Worm (Caenorhabditis elegans) whole organism, late embryonic: Measurements from ENCODE around the gene ncx-2.

Experiments
- F13H6.1 ChIP-seq: sonication (generic microtip); optimal IDR thresholded peaks from 2 replicates; lab custom pipeline; 2016; ENCODE audit warnings: missing genetic modification characterization, missing compliant biosample characterization
- K09A11.1 ChIP-seq: sonication (generic microtip); optimal IDR thresholded peaks from 2 replicates; lab custom pipeline; 2017; ENCODE audit warnings: antibody characterized with exemption, mild to moderate bottlenecking, missing genetic modification characterization, missing compliant biosample characterization; ENCODE audit not compliant: insufficient read depth
- ceh-14 ChIP-seq: sonication (generic microtip); optimal IDR thresholded peaks from 2 replicates; lab custom pipeline; 2016; ENCODE audit warnings: missing genotype, missing genetic modification characterization, missing compliant biosample characterization
- ceh-19 ChIP-seq: fragments of 200-800 bp; sonication (Bioruptor generic); optimal IDR thresholded peaks from 2 replicates; lab custom pipeline; 2018; ENCODE audit warnings: mild to moderate bottlenecking, missing genetic modification characterization, missing compliant biosample characterization
- ceh-31 ChIP-seq: sonication (generic microtip); optimal IDR thresholded peaks from 2 replicates; lab custom pipeline; 2016; ENCODE audit warnings: missing genetic modification characterization, missing compliant biosample characterization
- ceh-34 ChIP-seq: sonication (generic microtip); optimal IDR thresholded peaks from 2 replicates; lab custom pipeline; 2016; ENCODE audit warnings: mild to moderate bottlenecking, missing genetic modification characterization, missing compliant biosample characterization
- ceh-48 ChIP-seq: sonication (generic microtip); optimal IDR thresholded peaks from 2 replicates; lab custom pipeline; 2016; ENCODE audit warnings: missing genetic modification characterization, inconsistent platforms, missing compliant biosample characterization
- ceh-6 ChIP-seq: fragments of 200-800 bp; sonication (Bioruptor generic); optimal IDR thresholded peaks from 2 replicates; lab custom pipeline; 2018; ENCODE audit warnings: mild to moderate bottlenecking, missing genetic modification characterization, missing compliant biosample characterization
- che-1 ChIP-seq: sonication (generic microtip); optimal IDR thresholded peaks from 2 replicates; lab custom pipeline; 2016; ENCODE audit warnings: mild to moderate bottlenecking, missing genetic modification characterization, missing compliant biosample characterization
- dmd-4 ChIP-seq: sonication (generic microtip); optimal IDR thresholded peaks from 2 replicates; lab custom pipeline; 2016; ENCODE audit warnings: borderline replicate concordance, missing genetic modification characterization, missing compliant biosample characterization
- dve-1 ChIP-seq: sonication (generic microtip); optimal IDR thresholded peaks from 2 replicates; lab custom pipeline; 2017; ENCODE audit warnings: antibody characterized with exemption, mild to moderate bottlenecking, missing genetic modification characterization, missing compliant biosample characterization
- eyg-1 ChIP-seq: sonication (generic microtip); optimal IDR thresholded peaks from 2 replicates; lab custom pipeline; 2016; ENCODE audit warnings: missing genotype, missing genetic modification characterization, missing compliant biosample characterization
- fax-1 ChIP-seq: sonication (generic microtip); optimal IDR thresholded peaks from 2 replicates; lab custom pipeline; 2016; ENCODE audit warnings: missing genotype, missing genetic modification characterization, missing compliant biosample characterization
- fkh-10 ChIP-seq: fragments of 150-350 bp; optimal IDR thresholded peaks from 2 replicates; lab custom pipeline; 2014; ENCODE audit warnings: missing biosample characterization, missing genetic modification reagents, missing genetic modification characterization
- fkh-6 ChIP-seq: sonication (generic microtip); optimal IDR thresholded peaks from 2 replicates; lab custom pipeline; 2016; ENCODE audit warnings: missing genetic modification characterization, missing compliant biosample characterization
- hlh-13 ChIP-seq: fragments of 200-800 bp; sonication (Bioruptor generic); optimal IDR thresholded peaks from 2 replicates; lab custom pipeline; 2018; ENCODE audit warnings: mild to moderate bottlenecking, missing genetic modification characterization, missing compliant biosample characterization
- hlh-15 ChIP-seq: sonication (generic microtip); optimal IDR thresholded peaks from 2 replicates; lab custom pipeline; 2016; ENCODE audit warnings: missing genetic modification characterization, missing compliant biosample characterization
- hlh-6 ChIP-seq: sonication (generic microtip); optimal IDR thresholded peaks from 2 replicates; lab custom pipeline; 2016; ENCODE audit warnings: missing genotype, missing genetic modification characterization, missing compliant biosample characterization
- hlh-8 ChIP-seq: sonication (generic microtip); optimal IDR thresholded peaks from 2 replicates; lab custom pipeline; 2016; ENCODE audit warnings: missing genotype, missing genetic modification characterization, missing compliant biosample characterization
- lim-6 ChIP-seq: sonication (generic microtip); optimal IDR thresholded peaks from 2 replicates; lab custom pipeline; 2016; ENCODE audit warnings: missing genetic modification characterization, missing compliant biosample characterization
- madf-2 ChIP-seq: sonication (generic microtip); optimal IDR thresholded peaks from 2 replicates; lab custom pipeline; 2017; ENCODE audit warnings: missing genetic modification characterization, missing compliant biosample characterization
- nhr-232 ChIP-seq: sonication (generic microtip); optimal IDR thresholded peaks from 2 replicates; lab custom pipeline; 2016; ENCODE audit warnings: missing genetic modification characterization, missing compliant biosample characterization
- odd-2 ChIP-seq: sonication (generic microtip); optimal IDR thresholded peaks from 2 replicates; lab custom pipeline; 2017; ENCODE audit warnings: antibody characterized with exemption, mild to moderate bottlenecking, missing genetic modification characterization, missing compliant biosample characterization
- pat-9 ChIP-seq: fragments of 200-800 bp; sonication (Bioruptor generic); optimal IDR thresholded peaks from 2 replicates; lab custom pipeline; 2018; ENCODE audit warnings: mild to moderate bottlenecking, missing genetic modification characterization, moderate library complexity, missing compliant biosample characterization
- pax-1 ChIP-seq: fragments of 150-350 bp; optimal IDR thresholded peaks from 2 replicates; lab custom pipeline; 2014; ENCODE audit warnings: missing biosample characterization, missing genetic modification characterization
- pha-2 ChIP-seq: sonication (generic microtip); optimal IDR thresholded peaks from 2 replicates; lab custom pipeline; 2017; ENCODE audit warnings: mild to moderate bottlenecking, missing genetic modification characterization, missing compliant biosample characterization
- pqm-1 ChIP-seq: sonication (generic microtip); optimal IDR thresholded peaks from 2 replicates; lab custom pipeline; 2016; ENCODE audit warnings: missing genetic modification characterization, missing compliant biosample characterization
- rnt-1 ChIP-seq: sonication (generic microtip); optimal IDR thresholded peaks from 2 replicates; lab custom pipeline; 2016; ENCODE audit warnings: missing genetic modification characterization, missing compliant biosample characterization
- sdc-2 ChIP-seq: sonication (generic microtip); optimal IDR thresholded peaks from 2 replicates; lab custom pipeline; 2016; ENCODE audit warnings: missing genotype, missing genetic modification characterization, missing compliant biosample characterization
- sox-2 ChIP-seq: fragments of 200-800 bp; sonication (Bioruptor generic); IDR thresholded peaks from 2 replicates; pipeline ENCODE4 v1.3.6; 2022; ENCODE audit warnings: missing genetic modification reagents, missing genetic modification characterization, missing compliant biosample characterization
- sox-4 ChIP-seq: sonication (generic microtip); optimal IDR thresholded peaks from 2 replicates; lab custom pipeline; 2017; ENCODE audit warnings: mild to moderate bottlenecking, missing genetic modification characterization, inconsistent platforms, missing compliant biosample characterization
- tbx-7 ChIP-seq: sonication (generic microtip); optimal IDR thresholded peaks from 2 replicates; lab custom pipeline; 2016; ENCODE audit warnings: missing genotype, missing genetic modification characterization, missing compliant biosample characterization
- unc-3 ChIP-seq, 2 experiments: fragments of 200-800 bp in 1 of 2; sonication (Bioruptor generic) in 1 of 2; sonication (generic microtip) in 1 of 2; conservative IDR thresholded peaks in 1 of 2; optimal IDR thresholded peaks in 1 of 2; 2 replicates each; pipeline versions ENCODE4 v1.3.6 to Lab custom; 2016 to 2022; ENCODE audit warnings: missing compliant biosample characterization in 2 of 2, missing genetic modification characterization in 2 of 2, missing genetic modification reagents in 1 of 2
- unc-42 ChIP-seq: sonication (generic microtip); optimal IDR thresholded peaks from 2 replicates; lab custom pipeline; 2016; ENCODE audit warnings: missing genotype, missing genetic modification characterization, missing compliant biosample characterization
- unc-55 ChIP-seq: sonication (generic microtip); optimal IDR thresholded peaks from 2 replicates; lab custom pipeline; 2017; ENCODE audit warnings: missing biosample characterization, missing genetic modification reagents, missing genetic modification characterization
- zip-5 ChIP-seq: sonication (generic microtip); optimal IDR thresholded peaks from 2 replicates; lab custom pipeline; 2016; ENCODE audit warnings: missing genetic modification characterization, missing compliant biosample characterization
- ztf-16 ChIP-seq: sonication (generic microtip); optimal IDR thresholded peaks from 2 replicates; lab custom pipeline; 2017; ENCODE audit warnings: missing genetic modification characterization, missing compliant biosample characterization

ncx-2 gene

DNA sequence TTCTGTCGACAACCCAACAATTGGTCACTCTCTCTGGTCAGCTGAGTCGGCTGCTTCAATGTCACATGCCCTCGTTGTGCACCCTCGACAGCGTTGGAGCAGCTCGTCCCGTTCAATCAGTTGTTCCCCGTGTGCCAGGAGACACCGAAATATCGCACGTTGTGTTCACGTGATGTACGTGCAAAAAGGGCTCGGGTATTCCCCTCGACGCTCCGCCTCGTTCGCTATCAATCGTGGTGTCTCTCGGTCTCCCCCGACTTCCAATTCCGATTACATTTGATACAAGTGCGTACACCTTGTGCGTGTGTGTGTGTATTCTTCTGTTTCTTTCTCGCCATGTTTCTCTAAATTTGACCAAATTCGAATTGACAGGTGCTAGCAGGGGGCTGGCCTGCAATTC lies 32.0 kb upstream of the ncx-2 start (continued):
- peak; percentile 51 for TF ChIP-seq ceh-34 (tag; lab: Kevin White, UChicago)
- TF ChIP-seq sox-4 (tag; lab: Kevin White, UChicago): no peak
- no peak for TF ChIP-seq fkh-6 (tag; lab: Kevin White, UChicago)
- no peak for TF ChIP-seq dmd-4
- no peak for TF ChIP-seq fkh-10 (GFP tag; lab: Kevin White, UChicago)

DNA sequence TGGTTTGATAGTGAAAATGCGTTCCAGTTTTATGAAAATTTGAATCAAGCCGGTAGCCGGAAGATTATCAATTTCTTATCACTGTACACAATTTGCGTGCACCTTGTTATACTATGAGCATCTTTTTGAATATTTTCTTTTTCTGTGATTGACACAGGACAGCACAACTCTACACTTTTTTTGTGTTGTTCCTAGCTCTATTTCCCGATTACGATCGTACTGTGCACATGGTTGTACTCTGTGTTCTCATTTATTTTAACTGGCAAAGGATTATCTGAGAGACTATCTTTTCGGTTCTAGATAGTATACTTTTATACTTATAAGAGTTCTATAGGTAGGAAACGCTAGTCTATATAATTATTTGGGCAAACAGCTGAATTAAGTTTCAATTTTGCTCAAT lies 31.5 kb upstream of the ncx-2 start:
- TF ChIP-seq nhr-232 (tag; lab: Kevin White, UChicago): no peak
- no peak for TF ChIP-seq zip-5
- TF ChIP-seq pat-9 (tag; lab: Kevin White, UChicago): no peak
- no peak for TF ChIP-seq hlh-13 (GFP tag; lab: Kevin White, UChicago)
- no peak for TF ChIP-seq unc-42 (tag; lab: Kevin White, UChicago)
- TF ChIP-seq rnt-1 (tag; lab: Kevin White, UChicago): no peak
- no peak for TF ChIP-seq tbx-7
- TF ChIP-seq ztf-16: no peak
- TF ChIP-seq pha-2 (tag; lab: Kevin White, UChicago): no peak
- TF ChIP-seq eyg-1 (tag; lab: Kevin White, UChicago): no peak
- no peak for TF ChIP-seq fax-1
- TF ChIP-seq fkh-10 (GFP tag; lab: Kevin White, UChicago): no peak
- no peak for TF ChIP-seq ceh-14 (tag; lab: Kevin White, UChicago)
- TF ChIP-seq odd-2 (tag; lab: Kevin White, UChicago): no peak
- TF ChIP-seq, all 69 proteins: peak for 0

DNA sequence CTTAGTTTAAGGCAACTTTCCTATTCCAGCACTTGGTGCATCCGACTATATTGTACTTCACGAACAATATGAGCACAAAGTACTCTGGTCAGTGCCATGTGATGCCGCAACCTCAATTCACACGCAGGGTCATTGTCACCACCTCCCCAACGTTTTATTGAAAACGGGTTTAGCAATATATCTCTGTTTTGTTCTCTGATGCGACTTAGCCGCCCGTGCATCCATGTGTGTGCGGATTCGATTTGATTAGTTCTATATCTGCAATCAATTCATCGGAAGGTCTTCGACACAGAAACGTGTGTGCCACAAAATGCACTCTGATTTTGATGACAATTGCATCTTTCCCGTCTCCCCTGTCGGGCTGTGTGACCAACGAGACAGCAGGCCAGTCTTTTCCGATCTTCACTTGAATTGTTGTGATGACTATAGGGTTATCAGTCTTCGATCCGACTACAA lies 30.8 kb upstream of the ncx-2 start:
- TF ChIP-seq F13H6.1: no peak
- no peak for TF ChIP-seq fax-1
- TF ChIP-seq lim-6: no peak
- peak; percentile 54 for TF ChIP-seq unc-55 (GFP tag; lab: Kevin White, UChicago)
- TF ChIP-seq fkh-6 (tag; lab: Kevin White, UChicago): no peak
- no peak for TF ChIP-seq pha-2 (tag; lab: Kevin White, UChicago)
- TF ChIP-seq dve-1 (tag; lab: Kevin White, UChicago): no peak

DNA sequence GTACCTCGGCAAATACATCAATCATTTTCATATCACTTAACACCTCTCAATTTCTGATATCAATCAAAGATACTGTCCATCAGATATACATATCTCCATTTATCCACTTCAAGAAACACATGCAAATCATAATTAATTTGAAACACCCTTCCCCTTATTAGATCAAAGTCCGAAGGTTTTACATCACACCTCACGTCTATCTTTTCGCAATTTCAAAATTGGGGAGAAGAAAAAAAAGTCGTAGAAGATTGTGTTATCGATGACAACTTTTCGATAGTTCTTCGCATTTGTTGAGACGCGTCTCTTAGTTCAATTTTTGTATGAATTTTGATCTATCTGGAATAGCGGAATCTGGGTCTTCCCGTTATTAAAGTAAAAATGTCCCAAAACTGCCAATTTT lies 30.2 kb upstream of the ncx-2 start:
- TF ChIP-seq sox-2 (GFP tag; lab: Robert Waterston, UW) (no peak), ceh-31 (tag; lab: Kevin White, UChicago) (no peak), unc-3 (GFP tag; conservative IDR thresholded peaks at IDR 0.05; lab: Robert Waterston, UW) (no peak), unc-3 (tag; optimal IDR thresholded peaks at IDR 0.05; lab: Kevin White, UChicago) (no peak), madf-2 (no peak), ceh-6 (GFP tag; lab: Kevin White, UChicago) (no peak), hlh-8 (tag; lab: Kevin White, UChicago) (no peak), odd-2 (tag; lab: Kevin White, UChicago) (no peak), nhr-232 (tag; lab: Kevin White, UChicago) (no peak), pqm-1 (tag; lab: Kevin White, UChicago) (no peak), hlh-6 (tag; lab: Kevin White, UChicago) (no peak)

DNA sequence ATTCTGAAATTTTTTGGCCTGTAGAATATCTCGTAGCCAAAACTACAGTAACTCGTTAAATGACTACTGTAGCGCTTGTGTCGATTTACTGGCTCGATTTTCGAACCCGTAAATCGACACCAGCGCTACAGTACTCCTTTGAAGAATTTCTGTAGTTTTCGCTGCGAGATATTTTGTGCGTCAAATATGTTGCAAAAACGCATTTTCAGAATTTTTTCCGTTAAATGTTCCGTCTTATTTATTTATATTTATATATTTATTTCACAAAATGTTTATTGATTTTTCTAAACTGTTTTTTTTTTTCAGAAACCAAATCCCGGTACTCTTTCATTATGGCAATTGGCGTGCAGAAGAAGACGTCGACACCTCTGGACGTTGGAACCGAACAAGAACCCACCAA lies 29.7 kb upstream of the ncx-2 start, which contains the start of gene natc-2:
TSS of gene natc-2 (plus strand) at position 301 of the 400 bp plus-strand sequence.
- TF ChIP-seq ceh-34 (tag; lab: Kevin White, UChicago) (no peak), hlh-6 (tag; lab: Kevin White, UChicago) (no peak), ceh-19 (no peak), pat-9 (tag; lab: Kevin White, UChicago) (no peak), unc-42 (tag; lab: Kevin White, UChicago) (no peak), ceh-48 (tag; lab: Kevin White, UChicago) (no peak), odd-2 (tag; lab: Kevin White, UChicago) (no peak), nhr-232 (tag; lab: Kevin White, UChicago) (no peak), hlh-15 (tag; lab: Kevin White, UChicago) (no peak), zip-5 (no peak), sdc-2 (tag; lab: Kevin White, UChicago) (no peak), K09A11.1 (no peak), che-1 (no peak), dmd-4 (no peak), pax-1 (tag; lab: Kevin White, UChicago) (no peak), eyg-1 (tag; lab: Kevin White, UChicago) (no peak)
